Worm (Caenorhabditis elegans): ENCODE data around the gene zip-5.

ce11 chrV:13266630-13267029 lies 2.3 kb downstream of the zip-5 start:
- no peak for TF ChIP-seq bed-1 (GFP tag; IDR thresholded peaks at IDR 0.05)
- no peak for TF ChIP-seq mcd-1 (GFP tag; IDR thresholded peaks at IDR 0.05)
- no peak for TF ChIP-seq madf-10 (tag; optimal IDR thresholded peaks at IDR 0.05)
- TF ChIP-seq F49E8.2 (tag; optimal IDR thresholded peaks at IDR 0.05; ENCODE audit: insufficient read depth) = no peak
- TF ChIP-seq tbx-9 (tag; optimal IDR thresholded peaks at IDR 0.05; ENCODE audit: borderline replicate concordance) = no peak
- TF ChIP-seq egl-44 (GFP tag; IDR thresholded peaks at IDR 0.05) = no peak
- no peak for TF ChIP-seq sea-2 (GFP tag; IDR thresholded peaks at IDR 0.05)
- no peak for TF ChIP-seq B0019.2 (GFP tag; conservative IDR thresholded peaks at IDR 0.05)
- TF ChIP-seq nfya-2 (GFP tag; IDR thresholded peaks at IDR 0.05) = no peak
- TF ChIP-seq unc-62 (GFP tag; optimal IDR thresholded peaks at IDR 0.05) = no peak
- TF ChIP-seq ama-1 (optimal IDR thresholded peaks at IDR 0.05) = no peak
- TF ChIP-seq ama-1 (GFP tag; optimal IDR thresholded peaks at IDR 0.05) = no peak
- no peak for TF ChIP-seq ets-4 (GFP tag; optimal IDR thresholded peaks at IDR 0.05)
- no peak for TF ChIP-seq madf-8 (GFP tag; conservative IDR thresholded peaks at IDR 0.05)
- no peak for TF ChIP-seq rec-8 (tag; optimal IDR thresholded peaks at IDR 0.05)

All from whole organism, young adult.